Worm (Caenorhabditis elegans) whole organism, L2 larva: ENCODE results near the gene ppat-1.

Source experiments
- C34F6.9 ChIP-seq: fragments of 150-350 bp; optimal IDR thresholded peaks from 2 replicates; lab custom pipeline; 2014; ENCODE audit warnings: missing biosample characterization, missing genetic modification characterization
- F13H6.1 ChIP-seq: sonication (generic microtip); optimal IDR thresholded peaks from 2 replicates; lab custom pipeline; 2016; ENCODE audit warnings: missing genetic modification characterization, missing compliant biosample characterization
- R02D3.7 ChIP-seq: fragments of 150-350 bp; optimal IDR thresholded peaks from 2 replicates; lab custom pipeline; 2014; ENCODE audit warnings: missing biosample characterization, missing genetic modification characterization
- Y55F3AM.14 ChIP-seq: fragments of 200-800 bp; sonication (Bioruptor generic); optimal IDR thresholded peaks from 2 replicates; lab custom pipeline; 2018; ENCODE audit warnings: mild to moderate bottlenecking, missing genetic modification characterization, missing compliant biosample characterization
- ZK546.5 ChIP-seq: sonication (generic microtip); optimal IDR thresholded peaks from 2 replicates; lab custom pipeline; 2017; ENCODE audit warnings: missing biosample characterization, missing genetic modification characterization
- alr-1 ChIP-seq: fragments of 150-350 bp; optimal IDR thresholded peaks from 2 replicates; lab custom pipeline; 2014; ENCODE audit warnings: missing biosample characterization, missing genetic modification characterization
- aly-2 ChIP-seq: fragments of 150-350 bp; optimal IDR thresholded peaks from 2 replicates; lab custom pipeline; 2014; ENCODE audit warnings: missing biosample characterization, missing genetic modification characterization
- ama-1 ChIP-seq: fragments of 150-350 bp; optimal IDR thresholded peaks from 2 replicates; lab custom pipeline; 2018; ENCODE audit warnings: inconsistent platforms
- blmp-1 ChIP-seq: sonication (generic microtip); optimal IDR thresholded peaks from 2 replicates; lab custom pipeline; 2017; ENCODE audit warnings: missing genetic modification characterization, mild to moderate bottlenecking, missing compliant biosample characterization, antibody characterized with exemption, moderate library complexity; ENCODE audit not compliant: insufficient read depth
- ceh-82 ChIP-seq: fragments of 150-350 bp; optimal IDR thresholded peaks from 2 replicates; lab custom pipeline; 2014; ENCODE audit warnings: missing biosample characterization, missing genetic modification characterization
- crh-2 ChIP-seq: sonication (generic microtip); optimal IDR thresholded peaks from 2 replicates; lab custom pipeline; 2017; ENCODE audit warnings: missing biosample characterization, missing genetic modification characterization
- dmd-4 ChIP-seq: sonication (generic microtip); optimal IDR thresholded peaks from 2 replicates; lab custom pipeline; 2017; ENCODE audit warnings: missing biosample characterization, missing genetic modification characterization
- egl-27 ChIP-seq: sonication (generic microtip); optimal IDR thresholded peaks from 3 replicates; lab custom pipeline; 2017; ENCODE audit warnings: missing biosample characterization, missing genetic modification reagents, missing genetic modification characterization
- elt-1 ChIP-seq: fragments of 150-350 bp; optimal IDR thresholded peaks from 2 replicates; lab custom pipeline; 2014; ENCODE audit warnings: missing biosample characterization, missing genetic modification characterization
- elt-3 ChIP-seq: sonication (generic microtip); optimal IDR thresholded peaks from 2 replicates; lab custom pipeline; 2017; ENCODE audit warnings: missing biosample characterization, missing genetic modification characterization
- fos-1 ChIP-seq: fragments of 150-350 bp; optimal IDR thresholded peaks from 2 replicates; lab custom pipeline; 2014; ENCODE audit warnings: missing biosample characterization, missing genetic modification characterization
- gmeb-1 ChIP-seq: fragments of 150-350 bp; optimal IDR thresholded peaks from 2 replicates; lab custom pipeline; 2014; ENCODE audit warnings: missing biosample characterization, missing genetic modification characterization
- lin-11 ChIP-seq: fragments of 150-350 bp; sonication (generic microtip); optimal IDR thresholded peaks from 2 replicates; lab custom pipeline; 2014; ENCODE audit warnings: missing biosample characterization, missing genetic modification characterization, inconsistent platforms, mixed read lengths
- lin-13 ChIP-seq: fragments of 150-350 bp; optimal IDR thresholded peaks from 2 replicates; lab custom pipeline; 2014; ENCODE audit warnings: missing biosample characterization, missing genetic modification reagents, missing genetic modification characterization
- lsy-2 ChIP-seq, 2 experiments: fragments of 150-350 bp in 1 of 2; sonication (generic microtip) in 1 of 2; optimal IDR thresholded peaks; 2 replicates each; lab custom pipeline; 2014 to 2017; ENCODE audit warnings: missing biosample characterization in 2 of 2, missing genetic modification characterization in 2 of 2
- mab-5 ChIP-seq: fragments of 150-350 bp; optimal IDR thresholded peaks from 2 replicates; lab custom pipeline; 2014; ENCODE audit warnings: missing biosample characterization, missing genetic modification characterization
- mbf-1 ChIP-seq: sonication (generic microtip); optimal IDR thresholded peaks from 2 replicates; lab custom pipeline; 2017; ENCODE audit warnings: missing biosample characterization, missing genetic modification characterization
- mdl-1 ChIP-seq, 2 experiments: fragments of 150-350 bp in 1 of 2; sonication (generic microtip) in 1 of 2; optimal IDR thresholded peaks; 2 replicates each; lab custom pipeline; 2017; ENCODE audit warnings: missing biosample characterization in 2 of 2, missing genetic modification characterization in 2 of 2
- nhr-10 ChIP-seq: sonication (generic microtip); optimal IDR thresholded peaks from 2 replicates; lab custom pipeline; 2017; ENCODE audit warnings: missing biosample characterization, missing genetic modification characterization
- nhr-11 ChIP-seq: fragments of 150-350 bp; optimal IDR thresholded peaks from 2 replicates; lab custom pipeline; 2014; ENCODE audit warnings: missing biosample characterization, missing genetic modification characterization
- nhr-12 ChIP-seq: fragments of 150-350 bp; optimal IDR thresholded peaks from 2 replicates; lab custom pipeline; 2014; ENCODE audit warnings: missing biosample characterization, missing genetic modification characterization
- nhr-129 ChIP-seq: fragments of 150-350 bp; optimal IDR thresholded peaks from 2 replicates; lab custom pipeline; 2014; ENCODE audit warnings: missing biosample characterization, missing genetic modification characterization
- nhr-23 ChIP-seq: fragments of 150-350 bp; optimal IDR thresholded peaks from 2 replicates; lab custom pipeline; 2014; ENCODE audit warnings: missing biosample characterization, missing genetic modification reagents, missing genetic modification characterization
- nhr-237 ChIP-seq: fragments of 150-350 bp; optimal IDR thresholded peaks from 2 replicates; lab custom pipeline; 2014; ENCODE audit warnings: missing biosample characterization, missing genetic modification characterization
- nhr-6 ChIP-seq: fragments of 150-350 bp; optimal IDR thresholded peaks from 2 replicates; lab custom pipeline; 2014; ENCODE audit warnings: missing biosample characterization, missing genetic modification characterization
- peb-1 ChIP-seq: fragments of 150-350 bp; optimal IDR thresholded peaks from 2 replicates; lab custom pipeline; 2014; ENCODE audit warnings: missing biosample characterization, missing genetic modification characterization
- sem-4 ChIP-seq: fragments of 150-350 bp; optimal IDR thresholded peaks from 2 replicates; lab custom pipeline; 2014; ENCODE audit warnings: missing biosample characterization, missing genetic modification reagents, missing genetic modification characterization
- skn-1 ChIP-seq: sonication (generic microtip); optimal IDR thresholded peaks from 2 replicates; lab custom pipeline; 2017; ENCODE audit warnings: missing biosample characterization, missing genetic modification characterization
- sma-9 ChIP-seq, 2 experiments: fragments of 150-350 bp in 1 of 2; sonication (generic microtip) in 1 of 2; optimal IDR thresholded peaks; 2 replicates each; lab custom pipeline; 2014 to 2016; ENCODE audit warnings: missing genetic modification characterization in 2 of 2, mild to moderate bottlenecking in 1 of 2, missing biosample characterization in 1 of 2, missing compliant biosample characterization in 1 of 2, missing genetic modification reagents in 1 of 2, moderate library complexity in 1 of 2
- snpc-4 ChIP-seq: fragments of 150-350 bp; optimal IDR thresholded peaks from 2 replicates; lab custom pipeline; 2014; ENCODE audit warnings: missing biosample characterization, missing genetic modification characterization
- unc-55 ChIP-seq: fragments of 150-350 bp; sonication (generic microtip); optimal IDR thresholded peaks from 3 replicates; lab custom pipeline; 2014; ENCODE audit warnings: missing biosample characterization, missing genetic modification reagents, missing genetic modification characterization
- unc-62 ChIP-seq: fragments of 150-350 bp; optimal IDR thresholded peaks from 2 replicates; lab custom pipeline; 2014; ENCODE audit warnings: missing biosample characterization, missing genetic modification reagents, missing genetic modification characterization
- zag-1 ChIP-seq: fragments of 150-350 bp; optimal IDR thresholded peaks from 2 replicates; lab custom pipeline; 2014; ENCODE audit warnings: missing biosample characterization, missing genetic modification characterization
- ztf-1 ChIP-seq: fragments of 200-800 bp; sonication (Bioruptor generic); conservative IDR thresholded peaks from 2 replicates; pipeline ENCODE4 v1.3.6; 2022; ENCODE audit warnings: missing genetic modification characterization, missing compliant biosample characterization
- ztf-11 ChIP-seq: sonication (generic microtip); optimal IDR thresholded peaks from 2 replicates; lab custom pipeline; 2017; ENCODE audit warnings: missing biosample characterization, missing genetic modification characterization

The ppat-1 gene

DNA sequence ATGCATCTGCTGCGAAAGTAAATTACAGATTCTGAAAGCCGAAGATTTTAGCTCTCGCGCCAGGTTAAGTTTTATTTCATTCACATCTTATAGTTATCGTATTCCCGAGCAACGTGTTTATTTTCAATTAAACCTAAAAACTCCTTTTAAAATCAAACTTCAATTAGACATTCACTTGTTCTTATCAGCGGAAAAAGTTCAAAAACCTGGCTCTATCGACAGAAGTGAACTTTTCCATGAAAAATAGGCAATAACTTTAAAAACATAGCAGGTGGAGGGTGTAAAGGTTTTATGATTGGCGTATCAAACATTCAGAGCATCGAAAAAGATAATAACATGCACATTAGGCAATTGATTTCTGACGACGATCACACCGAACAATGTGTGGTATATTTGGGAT, at the start of gene ppat-1:
ppat-1 (plus strand) TSS at position 316 of the 400 bp plus-strand sequence.
- TF ChIP-seq fos-1 (tag; lab: Kevin White, UChicago), result peak; percentile 10
- TF ChIP-seq zag-1 (tag; lab: Kevin White, UChicago), result no peak
- TF ChIP-seq, all 48 proteins: peak for 1

DNA sequence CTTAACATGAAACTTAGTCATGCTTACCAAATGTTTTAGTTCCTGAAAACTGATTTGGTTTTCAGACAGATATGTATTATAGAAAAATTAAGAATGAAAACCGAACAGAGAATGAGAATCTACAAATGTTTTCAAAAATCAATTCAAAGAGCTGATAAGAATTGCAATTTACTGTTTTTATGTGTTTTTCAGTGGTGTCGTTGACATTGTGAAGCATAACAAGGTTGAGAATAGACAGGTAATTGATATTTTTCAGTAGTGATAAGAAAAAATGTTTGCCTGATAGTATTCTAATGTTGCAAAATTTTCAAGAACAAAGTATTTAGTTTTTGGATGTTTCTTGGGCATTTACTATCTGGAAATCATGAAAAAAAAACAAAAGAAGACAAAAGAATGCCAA, 45.8 kb upstream of the ppat-1 start, which contains the start of gene pfas-1:
pfas-1 (minus strand) TSS at position 49 of the 400 bp plus-strand sequence.
- TF ChIP-seq fos-1 (tag; lab: Kevin White, UChicago) (peak; percentile 77), nhr-6 (no peak)

DNA sequence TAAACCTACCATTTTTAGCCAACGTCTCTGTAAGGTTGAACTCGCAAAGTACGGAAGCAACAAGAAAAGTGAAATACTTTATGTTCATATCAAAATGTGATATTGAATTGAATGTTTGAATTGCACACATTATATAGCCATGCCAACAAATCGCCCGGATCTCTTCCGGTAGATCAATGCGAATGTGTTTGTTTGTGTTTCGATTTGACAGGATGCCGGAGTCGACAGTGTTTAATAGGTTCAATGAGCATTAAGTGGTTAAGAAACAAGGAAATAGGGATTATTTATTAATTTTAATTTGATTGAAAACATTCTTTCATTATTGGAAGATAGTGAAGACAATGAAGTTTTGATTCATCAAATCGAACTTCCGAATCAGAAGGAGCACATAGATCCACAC, 42.8 kb upstream of the ppat-1 start, which contains the start of gene pqn-29:
pqn-29 (minus strand) TSS at position 101 of the 400 bp plus-strand sequence.
- TF ChIP-seq ztf-11 (tag; lab: Kevin White, UChicago), result no peak
- TF ChIP-seq nhr-23 (tag; lab: Kevin White, UChicago), result no peak
- no peak for TF ChIP-seq fos-1 (tag; lab: Kevin White, UChicago)
- TF ChIP-seq unc-62 (GFP tag; lab: Kevin White, UChicago), result no peak
- no peak for TF ChIP-seq unc-55 (GFP tag; lab: Kevin White, UChicago)
- TF ChIP-seq aly-2 (tag; lab: Kevin White, UChicago), result no peak
- TF ChIP-seq ama-1 (lab: Kevin White, UChicago), result no peak
- TF ChIP-seq zag-1 (tag; lab: Kevin White, UChicago), result no peak
- no peak for TF ChIP-seq sem-4 (tag; lab: Kevin White, UChicago)
- no peak for TF ChIP-seq mdl-1 (tag; optimal IDR thresholded peaks at IDR 0.05; lab: Kevin White, UChicago)
- no peak for TF ChIP-seq lin-13 (GFP tag; lab: Kevin White, UChicago)
- no peak for TF ChIP-seq Y55F3AM.14 (GFP tag; lab: Kevin White, UChicago)
- TF ChIP-seq mab-5 (tag; lab: Kevin White, UChicago), result no peak
- no peak for TF ChIP-seq lsy-2 (tag; optimal IDR thresholded peaks at IDR 0.05; lab: Kevin White, UChicago)
- no peak for TF ChIP-seq nhr-129 (tag; lab: Kevin White, UChicago)
- no peak for TF ChIP-seq skn-1 (tag; lab: Kevin White, UChicago)
- TF ChIP-seq elt-3 (tag; lab: Kevin White, UChicago), result no peak
- TF ChIP-seq F13H6.1 (tag; lab: Kevin White, UChicago), result no peak
- TF ChIP-seq nhr-10 (tag; lab: Kevin White, UChicago), result no peak
- TF ChIP-seq peb-1, result no peak

DNA sequence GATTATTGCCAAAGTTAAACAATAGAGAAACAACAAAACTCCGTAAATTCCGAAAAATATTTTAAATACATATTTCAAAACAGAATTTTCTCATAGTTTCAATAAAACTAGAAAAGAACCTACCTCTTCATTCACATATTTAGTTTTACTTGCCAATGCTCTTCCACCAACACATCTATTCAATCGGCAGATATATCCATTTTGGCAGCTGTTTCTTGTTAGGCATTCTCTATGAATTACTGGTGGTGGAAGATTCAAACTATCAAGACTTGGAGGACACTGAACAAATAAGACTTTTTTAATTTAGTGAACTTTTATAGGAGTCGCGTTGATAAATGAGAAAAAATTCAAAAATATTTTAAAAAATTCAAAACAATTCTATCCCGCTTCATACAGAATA, 41.7 kb upstream of the ppat-1 start:
- TF ChIP-seq peb-1 (no peak), ceh-82 (tag; lab: Kevin White, UChicago) (no peak), lsy-2 (tag; optimal IDR thresholded peaks at IDR 0.05; lab: Kevin White, UChicago) (no peak), nhr-11 (no peak), dmd-4 (no peak), nhr-10 (tag; lab: Kevin White, UChicago) (no peak), nhr-23 (tag; lab: Kevin White, UChicago) (no peak), nhr-12 (tag; lab: Kevin White, UChicago) (no peak), nhr-237 (no peak), ama-1 (lab: Kevin White, UChicago) (no peak), mdl-1 (tag; optimal IDR thresholded peaks at IDR 0.05; lab: Kevin White, UChicago) (no peak), fos-1 (tag; lab: Kevin White, UChicago) (no peak), mab-5 (tag; lab: Kevin White, UChicago) (no peak), mbf-1 (tag; lab: Kevin White, UChicago) (no peak), ZK546.5 (tag; lab: Kevin White, UChicago) (no peak), lin-11 (no peak)

DNA sequence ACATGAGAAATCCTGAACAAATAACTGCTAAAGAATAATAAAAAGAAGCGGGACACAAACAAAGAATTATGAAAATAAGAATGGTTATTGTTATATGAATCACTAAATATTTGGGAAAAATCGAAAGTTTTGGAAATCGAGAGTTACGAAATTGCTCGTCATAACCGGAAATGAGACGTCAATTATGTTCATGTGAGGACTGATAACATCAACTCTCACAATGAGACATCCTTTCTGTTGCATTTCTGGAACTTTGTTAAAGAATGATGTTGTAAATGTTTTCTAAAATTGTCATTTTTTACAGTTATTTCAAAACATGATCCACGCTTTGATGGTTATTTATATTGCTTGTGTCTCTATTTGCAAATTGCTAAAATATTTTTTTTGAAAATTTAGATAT, 41.2 kb upstream of the ppat-1 start, which contains the start of gene T23F11.6:
T23F11.6 (minus strand) TSS at position 45 of the 400 bp plus-strand sequence.
- peak; percentile 63 for TF ChIP-seq fos-1 (tag; lab: Kevin White, UChicago)
- TF ChIP-seq crh-2 (tag; lab: Kevin White, UChicago), result peak; percentile 5
- no peak for TF ChIP-seq R02D3.7 (tag; lab: Kevin White, UChicago)

DNA sequence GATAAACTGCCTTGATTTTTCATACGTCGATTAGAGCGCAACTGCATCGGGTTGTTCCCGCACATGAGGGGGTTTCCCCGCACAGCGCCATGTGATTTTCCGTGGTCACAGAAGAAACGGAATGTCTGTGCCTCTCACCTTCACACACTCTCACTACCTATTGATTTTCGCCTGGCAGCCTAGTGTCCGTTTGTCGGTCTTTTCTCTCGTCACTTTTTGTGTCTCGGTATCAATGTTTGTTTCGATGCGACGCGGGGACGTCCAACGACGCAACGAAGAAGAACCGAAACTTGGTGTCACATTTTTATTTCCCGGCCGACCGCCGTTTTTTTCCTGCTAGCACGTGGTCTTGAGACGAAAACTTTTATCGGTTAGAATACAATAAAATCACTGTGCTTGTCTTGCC, 39.7 kb upstream of the ppat-1 start:
- TF ChIP-seq elt-1 (tag; lab: Kevin White, UChicago) (no peak), F13H6.1 (tag; lab: Kevin White, UChicago) (peak; percentile 98), ztf-11 (tag; lab: Kevin White, UChicago) (no peak), aly-2 (tag; lab: Kevin White, UChicago) (no peak), unc-62 (GFP tag; lab: Kevin White, UChicago) (no peak), ZK546.5 (tag; lab: Kevin White, UChicago) (no peak), R02D3.7 (tag; lab: Kevin White, UChicago) (no peak), C34F6.9 (tag; lab: Kevin White, UChicago) (peak; percentile 99), lin-13 (GFP tag; lab: Kevin White, UChicago) (peak; percentile 81), dmd-4 (no peak), gmeb-1 (tag; lab: Kevin White, UChicago) (peak; percentile 81), alr-1 (no peak), ceh-82 (tag; lab: Kevin White, UChicago) (peak; percentile 39), nhr-12 (tag; lab: Kevin White, UChicago) (peak; percentile 13), fos-1 (tag; lab: Kevin White, UChicago) (peak; percentile 98), blmp-1 (tag; lab: Kevin White, UChicago) (peak; percentile 89), lin-11 (peak; percentile 94), snpc-4 (tag; lab: Kevin White, UChicago) (peak; percentile 55), sma-9 (GFP tag; optimal IDR thresholded peaks at IDR 0.05; lab: Kevin White, UChicago) (peak; percentile 99), sma-9 (tag; optimal IDR thresholded peaks at IDR 0.05; lab: Kevin White, UChicago) (peak; percentile 87), egl-27 (tag; lab: Kevin White, UChicago) (peak; percentile 94), ztf-1 (GFP tag; lab: Robert Waterston, UW) (no peak), lsy-2 (tag; optimal IDR thresholded peaks at IDR 0.05; lab: Kevin White, UChicago) (peak; percentile 41 to 93)
